Fruit fly (Drosophila melanogaster): ENCODE measurements around the gene PH4alphaMP.

Gene PH4alphaMP

DNA sequence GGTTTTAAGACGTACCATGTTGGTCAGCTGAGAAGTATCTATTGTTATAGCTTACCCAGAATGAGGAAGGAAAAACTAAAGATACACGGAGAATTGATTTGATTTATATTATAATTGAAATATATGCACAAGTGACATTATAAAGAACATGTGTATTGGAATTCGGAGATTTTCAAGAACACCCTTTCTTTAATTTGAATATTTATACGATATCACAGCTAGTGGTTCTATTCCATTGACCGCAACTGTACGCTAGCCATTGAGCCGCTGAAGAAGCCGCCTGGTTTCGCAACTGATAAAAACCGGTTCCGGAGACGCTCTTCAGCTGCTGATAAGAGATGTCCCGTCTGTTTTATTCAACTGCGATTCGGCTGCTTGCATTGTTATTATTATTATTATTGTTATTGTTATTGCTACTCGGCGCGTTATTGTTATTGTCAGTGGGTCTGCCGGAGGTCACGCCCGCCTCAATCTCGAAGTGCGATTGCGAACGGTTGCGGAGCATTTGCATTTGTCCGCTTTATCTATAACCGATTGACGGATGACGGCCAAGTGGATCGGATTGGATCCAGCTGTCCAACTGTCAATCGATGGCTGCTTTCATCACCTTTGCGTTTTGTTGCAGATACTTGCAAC is 34.2 kb downstream of the PH4alphaMP start (continued):
- TF ChIP-seq CG6765 (GFP tag; optimal IDR thresholded peaks at IDR 0.05) (no peak), Drgx (GFP tag; IDR thresholded peaks at IDR 0.05) (peak; percentile 51; the same call in 1 of the 2 replicates), trh (GFP tag; optimal IDR thresholded peaks at IDR 0.05) (no peak), CG10431 (GFP tag; optimal IDR thresholded peaks at IDR 0.05) (no peak), cato (GFP tag; optimal IDR thresholded peaks at IDR 0.05; ENCODE audit: borderline replicate concordance) (no peak), Dfd (GFP tag; optimal IDR thresholded peaks at IDR 0.05) (no peak), CG12071 (GFP tag; optimal IDR thresholded peaks at IDR 0.05) (no peak), abd-A (tag; optimal IDR thresholded peaks at IDR 0.05) (no peak), GATAe (GFP tag; conservative IDR thresholded peaks at IDR 0.05) (no peak), shn (GFP tag; optimal IDR thresholded peaks at IDR 0.05) (no peak), Dref (GFP tag; IDR thresholded peaks at IDR 0.05) (no peak), CG33557 (GFP tag; optimal IDR thresholded peaks at IDR 0.05) (no peak), H15 (GFP tag; IDR thresholded peaks at IDR 0.05) (no peak), prd (optimal IDR thresholded peaks at IDR 0.05) (no peak), prd (GFP tag; IDR thresholded peaks at IDR 0.05) (peak; percentile 60), CG12942 (GFP tag; optimal IDR thresholded peaks at IDR 0.05) (no peak), vfl (GFP tag; optimal IDR thresholded peaks at IDR 0.05) (no peak), al (GFP tag; IDR thresholded peaks at IDR 0.05) (no peak), CG14014 (GFP tag; IDR thresholded peaks at IDR 0.05) (no peak), Eip74EF (GFP tag; optimal IDR thresholded peaks at IDR 0.05) (no peak), ewg (GFP tag; optimal IDR thresholded peaks at IDR 0.05) (no peak), sqz (GFP tag; optimal IDR thresholded peaks at IDR 0.05) (no peak), dmrt99B (tag; optimal IDR thresholded peaks at IDR 0.05) (peak; percentile 68), CG4707 (GFP tag; optimal IDR thresholded peaks at IDR 0.05) (no peak), CG17359 (tag; optimal IDR thresholded peaks at IDR 0.05) (peak; percentile 29), CG17802 (tag; optimal IDR thresholded peaks at IDR 0.05) (no peak), CG18476 (GFP tag; optimal IDR thresholded peaks at IDR 0.05) (no peak), Neu2 (GFP tag; optimal IDR thresholded peaks at IDR 0.05; ENCODE audit: borderline replicate concordance) (no peak), Gug (GFP tag; IDR thresholded peaks at IDR 0.05) (no peak), tll (GFP tag; optimal IDR thresholded peaks at IDR 0.05) (no peak), hbn (GFP tag; IDR thresholded peaks at IDR 0.05; ENCODE audit: partially characterized antibody) (no peak), Dek (tag; optimal IDR thresholded peaks at IDR 0.05) (no peak), zen2 (GFP tag; IDR thresholded peaks at IDR 0.05; ENCODE audit: partially characterized antibody) (no peak), br (optimal IDR thresholded peaks at IDR 0.05) (no peak), seq (GFP tag; IDR thresholded peaks at IDR 0.05) (no peak), ttk (GFP tag; IDR thresholded peaks at IDR 0.05) (no peak), CG8478 (optimal IDR thresholded peaks at IDR 0.05) (no peak), sisA (GFP tag; IDR thresholded peaks at IDR 0.05) (no peak), HLH4C (GFP tag; IDR thresholded peaks at IDR 0.05; ENCODE audit: partially characterized antibody) (no peak), toy (GFP tag; IDR thresholded peaks at IDR 0.05) (no peak), CG1647 (GFP tag; optimal IDR thresholded peaks at IDR 0.05) (no peak), slp2 (GFP tag; optimal IDR thresholded peaks at IDR 0.05) (no peak), CG8765 (GFP tag; IDR thresholded peaks at IDR 0.05) (no peak), CG9727 (GFP tag; optimal IDR thresholded peaks at IDR 0.05) (peak; percentile 25), Doc2 (GFP tag; IDR thresholded peaks at IDR 0.05) (no peak), scrt (GFP tag; optimal IDR thresholded peaks at IDR 0.05) (no peak), CG10979 (tag; optimal IDR thresholded peaks at IDR 0.05) (peak; percentile 26), CG10565 (GFP tag; optimal IDR thresholded peaks at IDR 0.05) (no peak), Lim3 (GFP tag; IDR thresholded peaks at IDR 0.05) (no peak), CG18262 (tag; optimal IDR thresholded peaks at IDR 0.05) (peak; percentile 33), Sox102F (GFP tag; optimal IDR thresholded peaks at IDR 0.05) (peak; percentile 41)
